Fruit fly (Drosophila melanogaster) whole organism, embryonic: ENCODE measurements around the gene Fatp1.
A peak's percentile ranks its signal among the peaks of the same experiment; 100 is the strongest.

Experiments used
- Adf1 ChIP-seq: fragments of 200-800 bp; sonication (Bioruptor generic); IDR thresholded peaks from 2 replicates; pipeline ENCODE4 v1.3.6; 2022; ENCODE audit warnings: missing biosample characterization, missing genetic modification characterization
- B-H1 ChIP-seq: fragments of 200-800 bp; sonication (Bioruptor generic); IDR thresholded peaks from 3 replicates; pipeline ENCODE4 v1.3.6; 2022; ENCODE audit warnings: missing biosample characterization, missing genetic modification characterization
- BEAF-32 ChIP-seq: fragments of 200-800 bp; sonication (Bioruptor generic); optimal IDR thresholded peaks from 3 replicates; lab custom pipeline; 2017; ENCODE audit warnings: missing biosample characterization, missing genetic modification characterization, mild to moderate bottlenecking, moderate library complexity, missing genetic modification reagents
- Blimp-1 ChIP-seq: fragments of 200-800 bp; sonication (Bioruptor generic); optimal IDR thresholded peaks from 3 replicates; lab custom pipeline; 2018; ENCODE audit warnings: missing biosample characterization, missing genetic modification characterization, mild to moderate bottlenecking, moderate library complexity, missing genetic modification reagents
- CG11085 ChIP-seq: fragments of 200-800 bp; sonication (Bioruptor generic); IDR thresholded peaks from 2 replicates; pipeline ENCODE4 v1.3.6; 2022; ENCODE audit warnings: missing biosample characterization, missing genetic modification characterization
- CG13296 ChIP-seq: fragments of 200-800 bp; sonication (Bioruptor generic); optimal IDR thresholded peaks from 3 replicates; lab custom pipeline; 2018; ENCODE audit warnings: missing biosample characterization, mild to moderate bottlenecking, missing genetic modification characterization
- CG14050 ChIP-seq: fragments of 200-800 bp; sonication (Bioruptor generic); IDR thresholded peaks from 3 replicates; pipeline ENCODE4 v1.3.6; 2022; ENCODE audit warnings: missing biosample characterization, missing genetic modification characterization
- CG14441 ChIP-seq: fragments of 200-800 bp; sonication (Bioruptor generic); IDR thresholded peaks from 2 replicates; pipeline ENCODE4 v1.3.6; 2022; ENCODE audit warnings: missing biosample characterization, missing genetic modification characterization
- CG14667 ChIP-seq: fragments of 200-800 bp; sonication (Bioruptor generic); IDR thresholded peaks from 2 replicates; pipeline ENCODE4 v1.3.6; 2022; ENCODE audit warnings: missing biosample characterization, missing genetic modification characterization
- CG14860 ChIP-seq: fragments of 200-800 bp; sonication (Bioruptor generic); IDR thresholded peaks from 3 replicates; pipeline ENCODE4 v1.3.6; 2022; ENCODE audit warnings: missing biosample characterization, missing genetic modification characterization; ENCODE audit not compliant: partially characterized antibody
- CG1603 ChIP-seq: fragments of 200-800 bp; sonication (Bioruptor generic); optimal IDR thresholded peaks from 2 replicates; lab custom pipeline; 2019; ENCODE audit warnings: missing biosample characterization, mild to moderate bottlenecking, missing genetic modification characterization, moderate library complexity
- CG17186 ChIP-seq: fragments of 200-800 bp; sonication (Bioruptor generic); optimal IDR thresholded peaks from 3 replicates; lab custom pipeline; 2017; ENCODE audit warnings: missing biosample characterization, missing genetic modification reagents, missing genetic modification characterization
- CG18476 ChIP-seq: fragments of 200-800 bp; sonication (Bioruptor generic); optimal IDR thresholded peaks from 2 replicates; lab custom pipeline; 2016; ENCODE audit warnings: missing biosample characterization, mild to moderate bottlenecking, missing genetic modification characterization
- CG2712 ChIP-seq: fragments of 200-800 bp; optimal IDR thresholded peaks from 3 replicates; lab custom pipeline; 2019; ENCODE audit warnings: missing biosample characterization, mild to moderate bottlenecking, missing genetic modification characterization, moderate library complexity
- CG2889 ChIP-seq: fragments of 200-800 bp; sonication (Bioruptor generic); IDR thresholded peaks from 3 replicates; pipeline ENCODE4 v1.3.6; 2022; ENCODE audit warnings: missing biosample characterization, missing genetic modification characterization
- CG4854 ChIP-seq: fragments of 200-800 bp; sonication (Bioruptor generic); optimal IDR thresholded peaks from 2 replicates; lab custom pipeline; 2016; ENCODE audit warnings: missing biosample characterization, missing genetic modification characterization, inconsistent platforms
- CG6689 ChIP-seq: fragments of 200-800 bp; sonication (Bioruptor generic); IDR thresholded peaks from 2 replicates; pipeline ENCODE4 v1.3.6; 2022; ENCODE audit warnings: missing biosample characterization, missing genetic modification characterization
- CG6813 ChIP-seq: fragments of 200-800 bp; sonication (Bioruptor generic); optimal IDR thresholded peaks from 2 replicates; lab custom pipeline; 2017; ENCODE audit warnings: missing biosample characterization, missing genetic modification characterization, mild to moderate bottlenecking, moderate library complexity, missing genetic modification reagents
- CG7357 ChIP-seq: fragments of 200-800 bp; sonication (Bioruptor generic); IDR thresholded peaks from 3 replicates; pipeline ENCODE4 v1.3.6; 2022; ENCODE audit warnings: missing biosample characterization, missing genetic modification characterization
- CG9437 ChIP-seq: fragments of 200-800 bp; sonication (Bioruptor generic); optimal IDR thresholded peaks from 2 replicates; lab custom pipeline; 2018; ENCODE audit warnings: missing biosample characterization, mild to moderate bottlenecking, missing genetic modification characterization
- GATAe ChIP-seq: fragments of 200-800 bp; sonication (Bioruptor generic); conservative IDR thresholded peaks from 2 replicates; pipeline ENCODE4 v1.3.6; 2022; ENCODE audit warnings: missing biosample characterization, missing genetic modification characterization
- Med ChIP-seq: fragments of 200-800 bp; sonication (Bioruptor generic); peaks from one replicate; lab custom pipeline; 2016; ENCODE audit warnings: missing biosample characterization, missing genetic modification characterization, mild to moderate bottlenecking, inconsistent platforms, moderate library complexity
- NFAT ChIP-seq: fragments of 200-800 bp; sonication (Bioruptor generic); IDR thresholded peaks from 2 replicates; pipeline ENCODE4 v1.3.6; 2022; ENCODE audit warnings: missing biosample characterization, missing genetic modification characterization
- Oaz ChIP-seq: fragments of 200-800 bp; sonication (Bioruptor generic); IDR thresholded peaks from 2 replicates; pipeline ENCODE4 v1.3.6; 2022; ENCODE audit warnings: missing biosample characterization, missing genetic modification characterization
- Poxn ChIP-seq: fragments of 200-800 bp; sonication (Bioruptor generic); IDR thresholded peaks from 2 replicates; pipeline ENCODE4 v1.3.6; 2022; ENCODE audit warnings: missing biosample characterization, missing genetic modification characterization
- Ptx1 ChIP-seq: fragments of 200-800 bp; sonication (Bioruptor generic); IDR thresholded peaks from 2 replicates; pipeline ENCODE4 v1.3.6; 2022; ENCODE audit warnings: missing biosample characterization, missing genetic modification characterization
- Scr ChIP-seq: fragments of 200-800 bp; sonication (Bioruptor generic); IDR thresholded peaks from 2 replicates; pipeline ENCODE4 v1.3.6; 2022; ENCODE audit warnings: missing biosample characterization, missing genetic modification characterization; ENCODE audit not compliant: partially characterized antibody
- Xrp1 ChIP-seq: fragments of 200-800 bp; sonication (Bioruptor generic); IDR thresholded peaks from 2 replicates; pipeline ENCODE4 v1.3.6; 2022; ENCODE audit warnings: missing biosample characterization, missing genetic modification characterization
- al ChIP-seq: fragments of 200-800 bp; sonication (Bioruptor generic); IDR thresholded peaks from 2 replicates; pipeline ENCODE4 v1.3.6; 2022; ENCODE audit warnings: missing biosample characterization, missing genetic modification characterization
- br ChIP-seq: fragments of >200 bp; optimal IDR thresholded peaks from 2 replicates; lab custom pipeline; 2017
- bsh ChIP-seq, 2 experiments: fragments of 200-800 bp; sonication (Bioruptor generic); optimal IDR thresholded peaks; 2 replicates each; lab custom pipeline; 2017 to 2018; ENCODE audit warnings: mild to moderate bottlenecking in 2 of 2, missing biosample characterization in 2 of 2, missing genetic modification characterization in 2 of 2, moderate library complexity in 1 of 2
- chif ChIP-seq, 2 experiments: fragments of 200-800 bp; sonication (Bioruptor generic); optimal IDR thresholded peaks; 3 replicates each; lab custom pipeline; 2016; ENCODE audit warnings: missing biosample characterization in 2 of 2, missing genetic modification characterization in 2 of 2
- ci ChIP-seq: fragments of 200-800 bp; sonication (Bioruptor generic); IDR thresholded peaks from 3 replicates; pipeline ENCODE4 v1.3.6; 2022; ENCODE audit warnings: missing biosample characterization, missing genetic modification characterization
- disco-r ChIP-seq: fragments of 200-800 bp; sonication (Bioruptor generic); optimal IDR thresholded peaks from 2 replicates; lab custom pipeline; 2016; ENCODE audit warnings: missing biosample characterization, missing genetic modification characterization
- gem ChIP-seq: fragments of 200-800 bp; sonication (Bioruptor generic); optimal IDR thresholded peaks from 2 replicates; lab custom pipeline; 2019; ENCODE audit warnings: missing biosample characterization, mild to moderate bottlenecking, missing genetic modification characterization, moderate library complexity
- grau ChIP-seq: fragments of 200-800 bp; optimal IDR thresholded peaks from 3 replicates; lab custom pipeline; 2019; ENCODE audit warnings: missing biosample characterization, mild to moderate bottlenecking, missing genetic modification characterization, moderate library complexity
- hb ChIP-seq: fragments of 200-800 bp; sonication (Bioruptor generic); IDR thresholded peaks from 3 replicates; pipeline ENCODE4 v1.3.6; 2022; ENCODE audit warnings: missing biosample characterization, missing genetic modification characterization; ENCODE audit not compliant: partially characterized antibody
- hkb ChIP-seq, 2 experiments: fragments of 200-800 bp in 1 of 2; fragments of >200 bp in 1 of 2; sonication (Bioruptor generic) in 1 of 2; IDR thresholded peaks in 1 of 2; optimal IDR thresholded peaks in 1 of 2; 2 replicates each; pipeline versions ENCODE4 v1.3.6 to Lab custom; 2017 to 2022; ENCODE audit warnings: missing biosample characterization in 1 of 2, missing genetic modification characterization in 1 of 2
- ken ChIP-seq: fragments of 200-800 bp; sonication (Bioruptor generic); IDR thresholded peaks from 3 replicates; pipeline ENCODE4 v1.3.6; 2022; ENCODE audit warnings: missing biosample characterization, missing genetic modification characterization
- lmd ChIP-seq: fragments of 200-800 bp; sonication (Bioruptor generic); IDR thresholded peaks from 2 replicates; pipeline ENCODE4 v1.3.6; 2022; ENCODE audit warnings: missing biosample characterization, missing genetic modification characterization
- oc ChIP-seq: fragments of 200-800 bp; sonication (Bioruptor generic); optimal IDR thresholded peaks from 2 replicates; lab custom pipeline; 2018; ENCODE audit warnings: missing biosample characterization, mild to moderate bottlenecking, missing genetic modification characterization, moderate library complexity
- otp ChIP-seq: fragments of 200-800 bp; sonication (Bioruptor generic); IDR thresholded peaks from 3 replicates; pipeline ENCODE4, ENCODE4 v1.3.6; 2022; ENCODE audit warnings: missing biosample characterization, missing genetic modification characterization
- pan ChIP-seq, 4 experiments: fragments of >200 bp in 3 of 4; fragments of 200-800 bp in 1 of 4; sonication (Bioruptor generic) in 1 of 4; optimal IDR thresholded peaks in 3 of 4; IDR thresholded peaks in 1 of 4; 2 replicates each; pipeline versions ENCODE4 v1.3.6 to Lab custom; 2017 to 2022; ENCODE audit warnings: missing biosample characterization in 2 of 4, missing genetic modification characterization in 2 of 4, mixed read lengths in 1 of 4
- phol ChIP-seq: fragments of 200-800 bp; sonication (Bioruptor generic); optimal IDR thresholded peaks from 3 replicates; lab custom pipeline; 2018; ENCODE audit warnings: missing biosample characterization, mild to moderate bottlenecking, missing genetic modification characterization, moderate library complexity
- ranshi ChIP-seq: fragments of 200-800 bp; sonication (Bioruptor generic); IDR thresholded peaks from 2 replicates; pipeline ENCODE4 v1.3.6; 2022; ENCODE audit warnings: missing biosample characterization, missing genetic modification characterization
- ro ChIP-seq: fragments of 200-800 bp; sonication (Bioruptor generic); IDR thresholded peaks from 2 replicates; pipeline ENCODE4 v1.3.6; 2022; ENCODE audit warnings: missing biosample characterization, missing genetic modification characterization
- scrt ChIP-seq: fragments of 200-800 bp; sonication (Bioruptor generic); optimal IDR thresholded peaks from 2 replicates; lab custom pipeline; 2018; ENCODE audit warnings: missing biosample characterization, mild to moderate bottlenecking, missing genetic modification characterization, moderate library complexity
- slbo ChIP-seq: fragments of 200-800 bp; sonication (Bioruptor generic); IDR thresholded peaks from 2 replicates; pipeline ENCODE4 v1.3.6; 2022; ENCODE audit warnings: missing biosample characterization, missing genetic modification characterization
- trh ChIP-seq: fragments of 200-800 bp; sonication (Bioruptor generic); optimal IDR thresholded peaks from 2 replicates; lab custom pipeline; 2016; ENCODE audit warnings: missing biosample characterization, missing genetic modification characterization
- wek ChIP-seq: fragments of 200-800 bp; sonication (Bioruptor generic); optimal IDR thresholded peaks from 3 replicates; lab custom pipeline; 2018; ENCODE audit warnings: missing biosample characterization, mild to moderate bottlenecking, missing genetic modification characterization, moderate library complexity

Fatp1 gene

dm6 chr2L:10565674-10566073, 48.7 kb upstream of the Fatp1 start (continued):
- no peak for TF ChIP-seq CG14860
- no peak for TF ChIP-seq al (GFP tag; lab: Robert Waterston, UW)
- no peak for TF ChIP-seq oc
- TF ChIP-seq CG13296 (GFP tag; lab: Kevin White, UChicago): peak; percentile 50
- no peak for TF ChIP-seq disco-r (GFP tag; lab: Kevin White, UChicago)
- peak; percentile 7 for TF ChIP-seq CG18476
- no peak for TF ChIP-seq br (lab: Kevin White, UChicago)
- TF ChIP-seq CG9437: no peak
- no peak for TF ChIP-seq hb (GFP tag; lab: Robert Waterston, UW)
- no peak for TF ChIP-seq BEAF-32 (GFP tag; lab: Kevin White, UChicago)
- TF ChIP-seq CG7357 (GFP tag; lab: Robert Waterston, UW): 0 out of 3 replicates have a peak, but pooled peaks have one; percentile 27
- peak; percentile 50; the same call in 1 of the 2 replicates for TF ChIP-seq Adf1 (GFP tag; lab: Robert Waterston, UW)
- peak; percentile 44; the same call in 1 of the 3 replicates for TF ChIP-seq B-H1 (GFP tag; lab: Robert Waterston, UW)
- TF ChIP-seq CG4854: no peak
- no peak for TF ChIP-seq ro
- peak; percentile 48; the same call in 1 of the 3 replicates for TF ChIP-seq CG2889 (GFP tag; lab: Robert Waterston, UW)
- TF ChIP-seq Poxn (GFP tag; lab: Robert Waterston, UW): 0 out of 2 replicates have a peak, but pooled peaks have one; percentile 9
- TF ChIP-seq CG6689: peak; percentile 51; the same call in 1 of the 2 replicates
- TF ChIP-seq CG17186: no peak
- no peak for TF ChIP-seq NFAT (GFP tag; lab: Robert Waterston, UW)
- TF ChIP-seq scrt (GFP tag; lab: Kevin White, UChicago): peak; percentile 57
- TF ChIP-seq wek (GFP tag; lab: Kevin White, UChicago): no peak
- TF ChIP-seq pan (optimal IDR thresholded peaks at IDR 0.05; lab: Kevin White, UChicago): no peak
- peak in 1 of 2 experiments; percentile 52 for TF ChIP-seq pan (GFP tag; optimal IDR thresholded peaks at IDR 0.05 in 1 of 2, IDR thresholded peaks at IDR 0.05 in 1 of 2)
- no peak for TF ChIP-seq CG14667 (GFP tag; lab: Robert Waterston, UW)

DNA sequence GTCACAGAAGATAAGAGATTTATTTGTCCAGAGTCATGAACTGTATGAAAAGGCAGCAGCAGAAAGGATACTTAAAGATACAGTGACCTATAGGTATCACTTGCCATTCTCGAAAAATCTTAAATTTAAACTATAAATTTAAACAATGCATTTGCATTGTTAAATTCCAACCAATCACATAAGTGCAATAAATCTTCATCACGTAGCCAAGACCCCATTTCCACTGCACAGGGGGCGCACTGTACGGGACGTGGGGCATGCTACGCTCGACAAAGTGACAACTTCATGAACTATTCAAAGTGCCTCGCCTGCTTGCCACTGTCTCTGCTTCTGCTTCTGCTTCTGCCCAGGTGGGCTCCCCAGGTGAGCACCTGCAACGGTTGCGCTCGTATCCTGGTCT, 38.3 kb upstream of the Fatp1 start:
- TF ChIP-seq CG11085 (GFP tag; lab: Robert Waterston, UW) (peak; percentile 51), ranshi (GFP tag; lab: Robert Waterston, UW) (0 out of 2 replicates have a peak, but pooled peaks have one; percentile 20), CG14441 (peak; percentile 47; the same call in 1 of the 2 replicates), chif (GFP tag; optimal IDR thresholded peaks at IDR 0.05; lab: Kevin White, UChicago) (peak in 1 of 2 experiments; percentile 25), gem (tag; lab: Kevin White, UChicago) (peak; percentile 23), bsh (GFP tag; optimal IDR thresholded peaks at IDR 0.05; lab: Kevin White, UChicago) (peak in 1 of 2 experiments; percentile 31), slbo (GFP tag; lab: Robert Waterston, UW) (peak; percentile 43; the same call in 1 of the 2 replicates), CG14050 (GFP tag; lab: Robert Waterston, UW) (no peak), Xrp1 (GFP tag; lab: Robert Waterston, UW) (peak; percentile 16; the same call in 1 of the 2 replicates), CG6813 (GFP tag; lab: Kevin White, UChicago) (no peak), ci (GFP tag; lab: Robert Waterston, UW) (0 out of 3 replicates have a peak, but pooled peaks have one; percentile 61), phol (tag; lab: Kevin White, UChicago) (peak; percentile 8), grau (tag; lab: Kevin White, UChicago) (peak; percentile 68), Oaz (GFP tag; lab: Robert Waterston, UW) (0 out of 2 replicates have a peak, but pooled peaks have one; percentile 13), ken (peak; percentile 37; the same call in 1 of the 3 replicates), Blimp-1 (GFP tag; lab: Kevin White, UChicago) (peak; percentile 5), hkb (optimal IDR thresholded peaks at IDR 0.05; lab: Kevin White, UChicago) (no peak), hkb (GFP tag; IDR thresholded peaks at IDR 0.05; lab: Robert Waterston, UW) (peak; percentile 31; the same call in 1 of the 2 replicates), Ptx1 (peak; percentile 37; the same call in 1 of the 2 replicates), trh (GFP tag; lab: Kevin White, UChicago) (no peak), lmd (GFP tag; lab: Robert Waterston, UW) (0 out of 2 replicates have a peak, but pooled peaks have one; percentile 21), Med (GFP tag; lab: Kevin White, UChicago) (peak; percentile 44), CG2712 (tag; lab: Kevin White, UChicago) (peak; percentile 4), otp (GFP tag; lab: Robert Waterston, UW) (0 out of 3 replicates have a peak, but pooled peaks have one; percentile 27), CG1603 (peak; percentile 1), GATAe (GFP tag; lab: Robert Waterston, UW) (no peak), Scr (no peak)
